Fruit fly (Drosophila melanogaster): ENCODE data around the gene CREG.

CREG gene

dm6 chr3R:17391313-17391845 lies 3.1 kb downstream of the CREG start, which contains the start of the genes Brf and sds22 (continued):
- peak; percentile 77 for TF ChIP-seq CG15073 (GFP tag; optimal IDR thresholded peaks at IDR 0.05)
- peak; percentile 89 for TF ChIP-seq Nf-YC (tag; optimal IDR thresholded peaks at IDR 0.05)
- TF ChIP-seq H2.0 (GFP tag; IDR thresholded peaks at IDR 0.05) = peak; percentile 84
- peak; percentile 73 for TF ChIP-seq E2f2 (GFP tag; IDR thresholded peaks at IDR 0.05)
- peak; percentile 66 for TF ChIP-seq Adf1 (GFP tag; IDR thresholded peaks at IDR 0.05)
- peak; percentile 99 for TF ChIP-seq sens (GFP tag)
- peak; percentile 93 for TF ChIP-seq CG12744 (GFP tag; optimal IDR thresholded peaks at IDR 0.05)
- TF ChIP-seq schlank (tag; optimal IDR thresholded peaks at IDR 0.05) = peak; percentile 90
- TF ChIP-seq Hr3 (GFP tag; optimal IDR thresholded peaks at IDR 0.05) = peak; percentile 98
- peak; percentile 85 for TF ChIP-seq psq (GFP tag; optimal IDR thresholded peaks at IDR 0.05)
- TF ChIP-seq CG4424 (GFP tag; optimal IDR thresholded peaks at IDR 0.05) = peak; percentile 96
- TF ChIP-seq PHDP (tag; optimal IDR thresholded peaks at IDR 0.05) = peak; percentile 95
- TF ChIP-seq CG7839 (tag; optimal IDR thresholded peaks at IDR 0.05) = peak; percentile 96
- TF ChIP-seq CG5245 (GFP tag; optimal IDR thresholded peaks at IDR 0.05) = peak; percentile 95
- peak; percentile 87 for TF ChIP-seq so (GFP tag; IDR thresholded peaks at IDR 0.05)
- TF ChIP-seq Gsc (GFP tag; IDR thresholded peaks at IDR 0.05) = peak; percentile 76
- TF ChIP-seq Meics (GFP tag; optimal IDR thresholded peaks at IDR 0.05) = peak; percentile 94
- TF ChIP-seq gem (tag; optimal IDR thresholded peaks at IDR 0.05) = peak; percentile 98
- no peak for TF ChIP-seq prd (optimal IDR thresholded peaks at IDR 0.05)
- peak; percentile 97 for TF ChIP-seq prd (GFP tag; IDR thresholded peaks at IDR 0.05)
- peak; percentile 98 for TF ChIP-seq zfh2 (GFP tag; optimal IDR thresholded peaks at IDR 0.05)
- TF ChIP-seq Elba2 (GFP tag; optimal IDR thresholded peaks at IDR 0.05) = peak; percentile 97
- peak; percentile 99 for TF ChIP-seq Ets65A (GFP tag)
- peak; percentile 87 for TF ChIP-seq D19A (tag; optimal IDR thresholded peaks at IDR 0.05)
- TF ChIP-seq NC2β (GFP tag; optimal IDR thresholded peaks at IDR 0.05) = peak; percentile 95
- peak; percentile 78 for TF ChIP-seq CG6254 (GFP tag; optimal IDR thresholded peaks at IDR 0.05)
- TF ChIP-seq CG18262 (tag; optimal IDR thresholded peaks at IDR 0.05) = peak; percentile 94
- peak; percentile 15 for TF ChIP-seq ash1 (GFP tag; optimal IDR thresholded peaks at IDR 0.05)
- TF ChIP-seq CG4328 (GFP tag; optimal IDR thresholded peaks at IDR 0.05) = peak; percentile 95
- TF ChIP-seq CG17829 (tag; optimal IDR thresholded peaks at IDR 0.05) = peak; percentile 96
- TF ChIP-seq sisA (GFP tag; IDR thresholded peaks at IDR 0.05) = peak; percentile 97
- TF ChIP-seq CG3726 (GFP tag; IDR thresholded peaks at IDR 0.05) = peak; percentile 75; the same call in 2 of the 3 replicates
- peak; percentile 65 for TF ChIP-seq amos (GFP tag; IDR thresholded peaks at IDR 0.05; ENCODE audit: partially characterized antibody)
- TF ChIP-seq fd3F (GFP tag; optimal IDR thresholded peaks at IDR 0.05) = peak; percentile 95
- peak; percentile 86 for TF ChIP-seq Scr (GFP tag; IDR thresholded peaks at IDR 0.05; ENCODE audit: partially characterized antibody)
- peak; percentile 71; the same call in 1 of the 2 replicates for TF ChIP-seq CG11696 (GFP tag; IDR thresholded peaks at IDR 0.05)
- TF ChIP-seq ttk (GFP tag; IDR thresholded peaks at IDR 0.05) = peak; percentile 94
- TF ChIP-seq CG5180 (GFP tag; optimal IDR thresholded peaks at IDR 0.05) = peak; percentile 74
- TF ChIP-seq CG1602 (GFP tag; optimal IDR thresholded peaks at IDR 0.05) = peak; percentile 97
- TF ChIP-seq dimm (GFP tag; IDR thresholded peaks at IDR 0.05) = peak; percentile 77
- peak; percentile 88 for TF ChIP-seq Ets97D (GFP tag; optimal IDR thresholded peaks at IDR 0.05)
- TF ChIP-seq CG17568 (GFP tag; optimal IDR thresholded peaks at IDR 0.05) = peak; percentile 86
- TF ChIP-seq Nf-YB (GFP tag; optimal IDR thresholded peaks at IDR 0.05) = peak; percentile 79
- TF ChIP-seq Atf-2 (GFP tag; optimal IDR thresholded peaks at IDR 0.05) = peak; percentile 94
- peak; percentile 72 for TF ChIP-seq ftz-f1 (GFP tag; optimal IDR thresholded peaks at IDR 0.05)
- peak; percentile 92 to 95 for TF ChIP-seq Hr51 (GFP tag; optimal IDR thresholded peaks at IDR 0.05)
- TF ChIP-seq Dll (GFP tag; IDR thresholded peaks at IDR 0.05; ENCODE audit: partially characterized antibody) = peak; percentile 89
- peak; percentile 95 for TF ChIP-seq CG16815 (GFP tag; optimal IDR thresholded peaks at IDR 0.05)
- peak; percentile 94 for TF ChIP-seq CG16863 (GFP tag; optimal IDR thresholded peaks at IDR 0.05)
- TF ChIP-seq Max (GFP tag; optimal IDR thresholded peaks at IDR 0.05) = peak; percentile 98
- TF ChIP-seq ase (GFP tag; IDR thresholded peaks at IDR 0.05) = peak; percentile 92
